Worm (Caenorhabditis elegans) whole organism, mixed stage, embryonic: ENCODE results near the gene nas-4.

Experiments
- M03D4.4 ChIP-seq: sonication (generic microtip); optimal IDR thresholded peaks from 2 replicates; lab custom pipeline; 2017; ENCODE audit warnings: mild to moderate bottlenecking, missing genetic modification characterization, missing compliant biosample characterization
- bed-3 ChIP-seq: fragments of 200-800 bp; sonication (Bioruptor generic); optimal IDR thresholded peaks from 3 replicates; lab custom pipeline; 2018; ENCODE audit warnings: mild to moderate bottlenecking, missing genetic modification characterization, moderate library complexity, missing compliant biosample characterization
- blmp-1 ChIP-seq: fragments of 150-350 bp; optimal IDR thresholded peaks from 2 replicates; lab custom pipeline; 2014; ENCODE audit warnings: missing biosample characterization, missing genetic modification characterization
- ceh-39 ChIP-seq: fragments of 150-350 bp; optimal IDR thresholded peaks from 2 replicates; lab custom pipeline; 2014; ENCODE audit warnings: missing biosample characterization, missing genetic modification characterization
- ceh-43 ChIP-seq: fragments of 200-800 bp; sonication (Bioruptor generic); optimal IDR thresholded peaks from 2 replicates; lab custom pipeline; 2018; ENCODE audit warnings: mild to moderate bottlenecking, missing genetic modification characterization, moderate library complexity, missing compliant biosample characterization
- ceh-83 ChIP-seq: fragments of 200-800 bp; sonication (Bioruptor generic); optimal IDR thresholded peaks from 2 replicates; lab custom pipeline; 2018; ENCODE audit warnings: mild to moderate bottlenecking, missing genetic modification characterization, missing compliant biosample characterization
- drap-1 ChIP-seq: fragments of 200-800 bp; sonication (Bioruptor generic); optimal IDR thresholded peaks from 3 replicates; lab custom pipeline; 2018; ENCODE audit warnings: mild to moderate bottlenecking, missing genetic modification characterization, missing compliant biosample characterization
- elt-1 ChIP-seq: sonication (generic microtip); optimal IDR thresholded peaks from 2 replicates; lab custom pipeline; 2017; ENCODE audit warnings: missing genetic modification characterization, mild to moderate bottlenecking, missing compliant biosample characterization, antibody characterized with exemption, moderate library complexity, borderline replicate concordance; ENCODE audit not compliant: insufficient read depth
- elt-3 ChIP-seq: fragments of 150-350 bp; optimal IDR thresholded peaks from 2 replicates; lab custom pipeline; 2014; ENCODE audit warnings: missing biosample characterization, missing genetic modification characterization
- flh-1 ChIP-seq: fragments of 200-800 bp; sonication (Bioruptor generic); optimal IDR thresholded peaks from 2 replicates; lab custom pipeline; 2018; ENCODE audit warnings: mild to moderate bottlenecking, missing genetic modification characterization, moderate library complexity, missing compliant biosample characterization
- ham-2 ChIP-seq: fragments of 200-800 bp; sonication (Bioruptor generic); optimal IDR thresholded peaks from 2 replicates; lab custom pipeline; 2018; ENCODE audit warnings: mild to moderate bottlenecking, missing genetic modification characterization, missing compliant biosample characterization
- hlh-1 ChIP-seq: fragments of 150-350 bp; optimal IDR thresholded peaks from 2 replicates; lab custom pipeline; 2014; ENCODE audit warnings: missing biosample characterization, missing genetic modification reagents, missing genetic modification characterization
- lin-13 ChIP-seq: fragments of 150-350 bp; optimal IDR thresholded peaks from 2 replicates; lab custom pipeline; 2014; ENCODE audit warnings: missing biosample characterization, missing genetic modification characterization
- lin-32 ChIP-seq: fragments of 200-800 bp; sonication (Bioruptor generic); optimal IDR thresholded peaks from 2 replicates; lab custom pipeline; 2018; ENCODE audit warnings: mild to moderate bottlenecking, missing genetic modification characterization, missing compliant biosample characterization
- lsy-2 ChIP-seq: fragments of 150-350 bp; optimal IDR thresholded peaks from 2 replicates; lab custom pipeline; 2014; ENCODE audit warnings: missing biosample characterization, missing genetic modification characterization
- mab-5 ChIP-seq: fragments of 150-350 bp; optimal IDR thresholded peaks from 2 replicates; lab custom pipeline; 2014; ENCODE audit warnings: missing biosample characterization, missing genetic modification characterization
- mep-1 ChIP-seq: fragments of 150-350 bp; optimal IDR thresholded peaks from 2 replicates; lab custom pipeline; 2017; ENCODE audit warnings: missing biosample characterization, missing genetic modification reagents, missing genetic modification characterization, inconsistent platforms
- mls-2 ChIP-seq: sonication (generic microtip); optimal IDR thresholded peaks from 2 replicates; lab custom pipeline; 2016; ENCODE audit warnings: mild to moderate bottlenecking, missing genetic modification characterization, moderate library complexity, missing compliant biosample characterization
- nhr-12 ChIP-seq: fragments of 150-350 bp; optimal IDR thresholded peaks from 2 replicates; lab custom pipeline; 2014; ENCODE audit warnings: missing biosample characterization, missing genetic modification characterization
- nhr-2 ChIP-seq: fragments of 150-350 bp; optimal IDR thresholded peaks from 2 replicates; lab custom pipeline; 2014; ENCODE audit warnings: missing biosample characterization, missing genetic modification characterization
- nhr-237 ChIP-seq: fragments of 150-350 bp; optimal IDR thresholded peaks from 2 replicates; lab custom pipeline; 2014; ENCODE audit warnings: missing biosample characterization, missing genetic modification characterization
- nhr-28 ChIP-seq: fragments of 150-350 bp; optimal IDR thresholded peaks from 2 replicates; lab custom pipeline; 2014; ENCODE audit warnings: missing biosample characterization, missing genetic modification characterization
- nhr-76 ChIP-seq: sonication (generic microtip); optimal IDR thresholded peaks from 2 replicates; lab custom pipeline; 2017; ENCODE audit warnings: missing biosample characterization, missing genetic modification characterization
- pha-4 ChIP-seq: fragments of 150-350 bp; optimal IDR thresholded peaks from 2 replicates; lab custom pipeline; 2018; ENCODE audit warnings: missing biosample characterization, missing genetic modification reagents, missing genetic modification characterization
- snpc-4 ChIP-seq: fragments of 150-350 bp; optimal IDR thresholded peaks from 2 replicates; lab custom pipeline; 2014; ENCODE audit warnings: missing biosample characterization, missing genetic modification characterization
- sptf-1 ChIP-seq: sonication (generic microtip); optimal IDR thresholded peaks from 2 replicates; lab custom pipeline; 2017; ENCODE audit warnings: mild to moderate bottlenecking, missing genetic modification characterization, moderate library complexity, missing compliant biosample characterization
- tbx-8 ChIP-seq: fragments of 200-800 bp; sonication (Bioruptor generic); optimal IDR thresholded peaks from 2 replicates; lab custom pipeline; 2018; ENCODE audit warnings: mild to moderate bottlenecking, missing genetic modification characterization, moderate library complexity, missing compliant biosample characterization
- unc-120 ChIP-seq: sonication (generic microtip); optimal IDR thresholded peaks from 2 replicates; lab custom pipeline; 2017; ENCODE audit warnings: missing genetic modification characterization, missing compliant biosample characterization; ENCODE audit not compliant: poor library complexity, severe bottlenecking
- unc-39 ChIP-seq: fragments of 150-350 bp; optimal IDR thresholded peaks from 2 replicates; lab custom pipeline; 2014; ENCODE audit warnings: missing biosample characterization, missing genetic modification characterization
- unc-62 ChIP-seq: fragments of 150-350 bp; optimal IDR thresholded peaks from 2 replicates; lab custom pipeline; 2014; ENCODE audit warnings: missing biosample characterization, missing genetic modification reagents, missing genetic modification characterization
- zip-8 ChIP-seq: fragments of 150-350 bp; optimal IDR thresholded peaks from 2 replicates; lab custom pipeline; 2014; ENCODE audit warnings: missing biosample characterization, missing genetic modification characterization
- ztf-11 ChIP-seq: fragments of 150-350 bp; optimal IDR thresholded peaks from 2 replicates; lab custom pipeline; 2014; ENCODE audit warnings: missing biosample characterization, missing genetic modification characterization

The nas-4 gene

ce11 chrIII:6452683-6453082 lies 37.2 kb upstream of the nas-4 start:
- no peak for TF ChIP-seq ham-2
- TF ChIP-seq ceh-39 (tag; lab: Kevin White, UChicago) = peak; percentile 47
- peak; percentile 24 for TF ChIP-seq lsy-2 (tag; lab: Kevin White, UChicago)
- no peak for TF ChIP-seq mab-5 (tag; lab: Kevin White, UChicago)
- no peak for TF ChIP-seq ceh-43 (GFP tag; lab: Kevin White, UChicago)
- TF ChIP-seq hlh-1 (tag; lab: Kevin White, UChicago) = peak; percentile 63
- TF ChIP-seq nhr-76 (tag; lab: Kevin White, UChicago) = no peak
- TF ChIP-seq pha-4 (tag; lab: Kevin White, UChicago) = no peak
- TF ChIP-seq mep-1 (tag; lab: Kevin White, UChicago) = peak; percentile 65
- peak; percentile 17 for TF ChIP-seq lin-13 (tag; lab: Kevin White, UChicago)
- no peak for TF ChIP-seq snpc-4 (tag; lab: Kevin White, UChicago)
- no peak for TF ChIP-seq M03D4.4 (tag; lab: Kevin White, UChicago)
- TF ChIP-seq mls-2 (tag; lab: Kevin White, UChicago) = no peak

DNA sequence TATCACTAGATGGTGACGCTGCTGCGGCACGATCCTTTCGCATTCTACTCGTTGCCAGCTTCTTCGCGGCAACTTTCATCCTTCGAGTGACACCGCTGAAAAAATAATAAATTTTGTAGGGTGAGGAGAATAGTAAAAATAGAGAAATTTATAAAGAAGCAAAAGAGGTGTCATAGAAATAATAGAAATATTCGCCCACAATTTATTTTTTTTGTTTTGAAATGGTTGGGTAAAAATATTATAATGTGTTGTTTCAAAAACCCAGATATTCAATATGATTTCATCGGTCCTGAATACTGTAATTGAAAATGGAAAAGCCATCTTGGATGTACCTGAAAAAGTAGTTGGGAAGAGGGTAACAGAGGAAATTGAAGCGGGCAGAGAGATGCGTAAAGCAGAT lies 36.8 kb upstream of the nas-4 start, which contains the start of gene set-1:
TSS of gene set-1 (minus strand) at position 101 of the 400 bp plus-strand sequence.
- no peak for TF ChIP-seq flh-1
- no peak for TF ChIP-seq nhr-76 (tag; lab: Kevin White, UChicago)
- no peak for TF ChIP-seq unc-62 (GFP tag; lab: Kevin White, UChicago)
- no peak for TF ChIP-seq elt-1 (tag; lab: Kevin White, UChicago)

ce11 chrIII:6450596-6450995 lies 35.1 kb upstream of the nas-4 start, which contains the start of gene T26A5.6:
TSS of gene T26A5.6 (minus strand) at chrIII:6450696.
- TF ChIP-seq mep-1 (tag; lab: Kevin White, UChicago) = no peak
- no peak for TF ChIP-seq unc-39 (tag; lab: Kevin White, UChicago)
- no peak for TF ChIP-seq mab-5 (tag; lab: Kevin White, UChicago)
- no peak for TF ChIP-seq nhr-76 (tag; lab: Kevin White, UChicago)
- no peak for TF ChIP-seq lin-32 (GFP tag; lab: Kevin White, UChicago)
- no peak for TF ChIP-seq nhr-28
- no peak for TF ChIP-seq snpc-4 (tag; lab: Kevin White, UChicago)
- no peak for TF ChIP-seq ceh-83 (GFP tag; lab: Kevin White, UChicago)
- TF ChIP-seq unc-120 (tag; lab: Kevin White, UChicago) = no peak
- TF ChIP-seq drap-1 (GFP tag; lab: Kevin White, UChicago) = no peak
- TF ChIP-seq nhr-2 (tag; lab: Kevin White, UChicago) = no peak
- no peak for TF ChIP-seq blmp-1 (tag; lab: Kevin White, UChicago)
- no peak for TF ChIP-seq ceh-39 (tag; lab: Kevin White, UChicago)
- no peak for TF ChIP-seq bed-3
- TF ChIP-seq M03D4.4 (tag; lab: Kevin White, UChicago) = no peak
- TF ChIP-seq flh-1 = no peak
- no peak for TF ChIP-seq nhr-12 (tag; lab: Kevin White, UChicago)
- TF ChIP-seq lsy-2 (tag; lab: Kevin White, UChicago) = no peak
- TF ChIP-seq unc-62 (GFP tag; lab: Kevin White, UChicago) = no peak
- TF ChIP-seq ztf-11 (tag; lab: Kevin White, UChicago) = no peak

- TF ChIP-seq mab-5 (tag; lab: Kevin White, UChicago) = no peak
- TF ChIP-seq elt-1 (tag; lab: Kevin White, UChicago) = no peak
- TF ChIP-seq flh-1 = no peak
- no peak for TF ChIP-seq mls-2 (tag; lab: Kevin White, UChicago)
- TF ChIP-seq zip-8 (tag; lab: Kevin White, UChicago) = no peak
- no peak for TF ChIP-seq sptf-1 (tag; lab: Kevin White, UChicago)
- TF ChIP-seq drap-1 (GFP tag; lab: Kevin White, UChicago) = no peak
- TF ChIP-seq bed-3 = no peak
- no peak for TF ChIP-seq tbx-8 (GFP tag; lab: Kevin White, UChicago)
- TF ChIP-seq lsy-2 (tag; lab: Kevin White, UChicago) = no peak
- no peak for TF ChIP-seq elt-3 (tag; lab: Kevin White, UChicago)
- no peak for TF ChIP-seq mep-1 (tag; lab: Kevin White, UChicago)
- TF ChIP-seq snpc-4 (tag; lab: Kevin White, UChicago) = no peak
- TF ChIP-seq pha-4 (tag; lab: Kevin White, UChicago) = no peak
- TF ChIP-seq hlh-1 (tag; lab: Kevin White, UChicago) = no peak
- no peak for TF ChIP-seq nhr-237
- TF ChIP-seq unc-39 (tag; lab: Kevin White, UChicago) = no peak
- no peak for TF ChIP-seq ceh-43 (GFP tag; lab: Kevin White, UChicago)
- no peak for TF ChIP-seq ceh-39 (tag; lab: Kevin White, UChicago)
Observed at ce11 chrIII:6449854-6450253, 34.4 kb upstream of the nas-4 start.
